Worm (Caenorhabditis elegans) whole organism, L4 larva: ENCODE results near the gene F38B7.2.

Source experiments
- F10B5.3 ChIP-seq: sonication (generic microtip); optimal IDR thresholded peaks from 2 replicates; lab custom pipeline; 2016; ENCODE audit warnings: mild to moderate bottlenecking, missing genetic modification characterization, missing compliant biosample characterization
- F26F4.8 ChIP-seq: fragments of 200-800 bp; sonication (Bioruptor generic); conservative IDR thresholded peaks from 2 replicates; pipeline ENCODE4 v1.3.6; 2022; ENCODE audit warnings: missing genetic modification characterization, missing compliant biosample characterization
- F37D6.2 ChIP-seq: sonication (generic microtip); optimal IDR thresholded peaks from 2 replicates; lab custom pipeline; 2016; ENCODE audit warnings: mild to moderate bottlenecking, missing genetic modification characterization, missing compliant biosample characterization
- T20F7.1 ChIP-seq: fragments of 200-800 bp; sonication (Bioruptor generic); optimal IDR thresholded peaks from 2 replicates; lab custom pipeline; 2018; ENCODE audit warnings: mild to moderate bottlenecking, missing genetic modification characterization, missing compliant biosample characterization
- T26A8.4 ChIP-seq: fragments of 200-800 bp; sonication (Bioruptor generic); IDR thresholded peaks from 2 replicates; pipeline ENCODE4 v1.3.6; 2022; ENCODE audit warnings: missing genetic modification characterization, missing compliant biosample characterization
- Y105C5A.15 ChIP-seq: fragments of 200-800 bp; sonication (Bioruptor generic); IDR thresholded peaks from 2 replicates; pipeline ENCODE4 v1.3.6; 2022; ENCODE audit warnings: missing genetic modification characterization, missing compliant biosample characterization
- aly-2 ChIP-seq: sonication (generic microtip); optimal IDR thresholded peaks from 2 replicates; lab custom pipeline; 2018; ENCODE audit warnings: missing biosample characterization, missing genetic modification characterization
- ama-1 ChIP-seq: fragments of 150-350 bp; optimal IDR thresholded peaks from 2 replicates; lab custom pipeline; 2014; ENCODE audit warnings: inconsistent platforms, mixed read lengths
- attf-4 ChIP-seq: sonication (generic microtip); optimal IDR thresholded peaks from 3 replicates; lab custom pipeline; 2017; ENCODE audit warnings: missing biosample characterization, missing genetic modification characterization
- ceh-44 ChIP-seq: fragments of 200-800 bp; sonication (Bioruptor generic); IDR thresholded peaks from 2 replicates; pipeline ENCODE4 v1.3.6; 2022; ENCODE audit warnings: missing genetic modification reagents, missing genetic modification characterization, missing compliant biosample characterization
- ctbp-1 ChIP-seq: fragments of 200-800 bp; sonication (Bioruptor generic); IDR thresholded peaks from 2 replicates; pipeline ENCODE4 v1.3.6; 2022; ENCODE audit warnings: missing genetic modification reagents, missing genetic modification characterization, missing compliant biosample characterization
- daf-16 ChIP-seq, 3 experiments: sonication (generic microtip); optimal IDR thresholded peaks; 2 replicates each; lab custom pipeline; 2016 to 2017; ENCODE audit warnings: missing genetic modification characterization in 3 of 3, missing genetic modification reagents in 3 of 3, mild to moderate bottlenecking in 2 of 3, missing compliant biosample characterization in 2 of 3, missing biosample characterization in 1 of 3, moderate library complexity in 1 of 3
- daf-8 ChIP-seq: fragments of 200-800 bp; sonication (Bioruptor generic); IDR thresholded peaks from 2 replicates; pipeline ENCODE4 v1.3.6; 2022; ENCODE audit warnings: missing genetic modification characterization, missing compliant biosample characterization
- dmd-8 ChIP-seq: fragments of 200-800 bp; sonication (Bioruptor generic); IDR thresholded peaks from 2 replicates; pipeline ENCODE4 v1.3.6; 2022; ENCODE audit warnings: missing genetic modification characterization, missing compliant biosample characterization
- dmd-9 ChIP-seq: fragments of 200-800 bp; sonication (Bioruptor generic); IDR thresholded peaks from 2 replicates; pipeline ENCODE4 v1.3.6; 2022; ENCODE audit warnings: missing genetic modification reagents, missing genetic modification characterization, missing compliant biosample characterization
- duxl-1 ChIP-seq: sonication (generic microtip); optimal IDR thresholded peaks from 2 replicates; lab custom pipeline; 2016; ENCODE audit warnings: mild to moderate bottlenecking, missing genetic modification characterization, moderate library complexity, missing compliant biosample characterization; ENCODE audit not compliant: poor library complexity
- dve-1 ChIP-seq: sonication (generic microtip); optimal IDR thresholded peaks from 2 replicates; lab custom pipeline; 2017; ENCODE audit warnings: antibody characterized with exemption, mild to moderate bottlenecking, missing genetic modification characterization, missing compliant biosample characterization; ENCODE audit not compliant: insufficient read depth
- egl-27 ChIP-seq: sonication (generic microtip); optimal IDR thresholded peaks from 3 replicates; lab custom pipeline; 2017; ENCODE audit warnings: missing biosample characterization, missing genetic modification reagents, missing genetic modification characterization
- fos-1 ChIP-seq: fragments of 150-350 bp; optimal IDR thresholded peaks from 2 replicates; lab custom pipeline; 2014; ENCODE audit warnings: missing biosample characterization, missing genetic modification characterization
- hif-1 ChIP-seq, 2 experiments: sonication (generic microtip); optimal IDR thresholded peaks; 2 replicates each; lab custom pipeline; 2016 to 2017; ENCODE audit warnings: missing compliant biosample characterization in 2 of 2, missing genetic modification characterization in 2 of 2, missing genetic modification reagents in 2 of 2, missing genotype in 2 of 2, mild to moderate bottlenecking in 1 of 2
- hlh-30 ChIP-seq: sonication (generic microtip); optimal IDR thresholded peaks from 2 replicates; lab custom pipeline; 2017; ENCODE audit warnings: antibody characterized with exemption, mild to moderate bottlenecking, missing genetic modification characterization, missing compliant biosample characterization; ENCODE audit not compliant: insufficient read depth
- hmg-1.1 ChIP-seq: fragments of 200-800 bp; sonication (Bioruptor generic); IDR thresholded peaks from 2 replicates; pipeline ENCODE4 v1.3.6; 2022; ENCODE audit warnings: missing genetic modification reagents, missing genetic modification characterization, missing compliant biosample characterization
- lin-1 ChIP-seq: fragments of 200-800 bp; sonication (Bioruptor generic); IDR thresholded peaks from 2 replicates; pipeline ENCODE4 v1.3.6; 2022; ENCODE audit warnings: missing genetic modification reagents, missing genetic modification characterization, missing compliant biosample characterization
- lin-29 ChIP-seq: fragments of 200-800 bp; sonication (Bioruptor generic); IDR thresholded peaks from 2 replicates; pipeline ENCODE4 v1.3.6; 2022; ENCODE audit warnings: missing genetic modification reagents, missing genetic modification characterization, missing compliant biosample characterization
- lin-39 ChIP-seq: fragments of 150-350 bp; optimal IDR thresholded peaks from 2 replicates; lab custom pipeline; 2014; ENCODE audit warnings: missing biosample characterization, missing genetic modification reagents, missing genetic modification characterization
- lir-3 ChIP-seq: sonication (generic microtip); optimal IDR thresholded peaks from 2 replicates; lab custom pipeline; 2016; ENCODE audit warnings: mild to moderate bottlenecking, missing genetic modification characterization, missing compliant biosample characterization
- lsy-2 ChIP-seq, 2 experiments: fragments of 150-350 bp in 1 of 2; sonication (generic microtip) in 1 of 2; optimal IDR thresholded peaks; 2 replicates each; lab custom pipeline; 2014 to 2017; ENCODE audit warnings: missing biosample characterization in 2 of 2, missing genetic modification characterization in 2 of 2
- mdl-1 ChIP-seq, 2 experiments: fragments of 150-350 bp in 1 of 2; sonication (generic microtip) in 1 of 2; optimal IDR thresholded peaks; 2 replicates each; lab custom pipeline; 2014 to 2017; ENCODE audit warnings: missing biosample characterization in 2 of 2, missing genetic modification characterization in 2 of 2
- mep-1 ChIP-seq: fragments of 150-350 bp; sonication (generic microtip); optimal IDR thresholded peaks from 3 replicates; lab custom pipeline; 2014; ENCODE audit warnings: missing biosample characterization, missing genetic modification characterization
- mes-2 ChIP-seq: sonication (generic microtip); optimal IDR thresholded peaks from 2 replicates; lab custom pipeline; 2016; ENCODE audit warnings: missing genotype, mild to moderate bottlenecking, missing genetic modification characterization, missing compliant biosample characterization; ENCODE audit not compliant: poor library complexity, severe bottlenecking
- mxl-2 ChIP-seq: fragments of 200-800 bp; sonication (Bioruptor generic); conservative IDR thresholded peaks from 2 replicates; pipeline ENCODE4 v1.3.6; 2022; ENCODE audit warnings: missing genetic modification reagents, missing genetic modification characterization, missing compliant biosample characterization
- mxl-3 ChIP-seq: fragments of 200-800 bp; sonication (Bioruptor generic); optimal IDR thresholded peaks from 2 replicates; lab custom pipeline; 2018; ENCODE audit warnings: mild to moderate bottlenecking, missing genetic modification characterization, missing compliant biosample characterization
- nhr-10 ChIP-seq: fragments of 150-350 bp; optimal IDR thresholded peaks from 2 replicates; lab custom pipeline; 2014; ENCODE audit warnings: missing biosample characterization, missing genetic modification characterization
- nhr-28 ChIP-seq: fragments of 150-350 bp; optimal IDR thresholded peaks from 2 replicates; lab custom pipeline; 2014; ENCODE audit warnings: missing biosample characterization, missing genetic modification characterization
- nhr-41 ChIP-seq: fragments of 200-800 bp; sonication (Bioruptor generic); IDR thresholded peaks from 2 replicates; pipeline ENCODE4 v1.3.6; 2022; ENCODE audit warnings: missing genetic modification reagents, missing genetic modification characterization, missing compliant biosample characterization
- nhr-42 ChIP-seq: fragments of 200-800 bp; sonication (Bioruptor generic); IDR thresholded peaks from 2 replicates; pipeline ENCODE4 v1.3.6; 2022; ENCODE audit warnings: missing genetic modification characterization, missing compliant biosample characterization
- nhr-48 ChIP-seq: sonication (generic microtip); optimal IDR thresholded peaks from 2 replicates; lab custom pipeline; 2016; ENCODE audit warnings: mild to moderate bottlenecking, missing genetic modification characterization, missing compliant biosample characterization
- nhr-76 ChIP-seq: fragments of 150-350 bp; optimal IDR thresholded peaks from 2 replicates; lab custom pipeline; 2014; ENCODE audit warnings: missing biosample characterization, missing genetic modification characterization
- nhr-77 ChIP-seq: fragments of 150-350 bp; optimal IDR thresholded peaks from 2 replicates; lab custom pipeline; 2014; ENCODE audit warnings: missing biosample characterization, missing genetic modification characterization
- sdz-12 ChIP-seq: fragments of 200-800 bp; sonication (Bioruptor generic); optimal IDR thresholded peaks from 2 replicates; lab custom pipeline; 2018; ENCODE audit warnings: mild to moderate bottlenecking, missing genetic modification characterization, missing compliant biosample characterization
- set-16 ChIP-seq: fragments of 200-800 bp; sonication (Bioruptor generic); IDR thresholded peaks from 2 replicates; pipeline ENCODE4 v1.3.6; 2022; ENCODE audit warnings: missing genetic modification reagents, missing genetic modification characterization, missing compliant biosample characterization
- skn-1 ChIP-seq: fragments of 150-350 bp; optimal IDR thresholded peaks from 2 replicates; lab custom pipeline; 2014; ENCODE audit warnings: missing biosample characterization, missing genetic modification characterization
- spr-3 ChIP-seq: fragments of 200-800 bp; sonication (Bioruptor generic); optimal IDR thresholded peaks from 2 replicates; lab custom pipeline; 2018; ENCODE audit warnings: mild to moderate bottlenecking, missing genetic modification characterization, missing compliant biosample characterization
- tag-97 ChIP-seq: fragments of 200-800 bp; sonication (Bioruptor generic); IDR thresholded peaks from 2 replicates; pipeline ENCODE4 v1.3.6; 2022; ENCODE audit warnings: missing genetic modification characterization, missing compliant biosample characterization
- vab-7 ChIP-seq: fragments of 200-800 bp; sonication (Bioruptor generic); IDR thresholded peaks from 2 replicates; pipeline ENCODE4 v1.3.6; 2022; ENCODE audit warnings: missing genetic modification reagents, missing genetic modification characterization, missing compliant biosample characterization
- zfp-2 ChIP-seq: sonication (generic microtip); optimal IDR thresholded peaks from 2 replicates; lab custom pipeline; 2016; ENCODE audit warnings: mild to moderate bottlenecking, missing genetic modification characterization, missing compliant biosample characterization
- zfp-3 ChIP-seq: fragments of 200-800 bp; sonication (Bioruptor generic); conservative IDR thresholded peaks from 2 replicates; pipeline ENCODE4 v1.3.6; 2022; ENCODE audit warnings: missing genetic modification reagents, missing genetic modification characterization, missing compliant biosample characterization
- zip-2 ChIP-seq: fragments of 150-350 bp; optimal IDR thresholded peaks from 2 replicates; lab custom pipeline; 2014; ENCODE audit warnings: missing biosample characterization, missing genetic modification characterization
- ztf-11 ChIP-seq: fragments of 150-350 bp; optimal IDR thresholded peaks from 2 replicates; lab custom pipeline; 2014; ENCODE audit warnings: missing biosample characterization, missing genetic modification characterization
- ztf-7 ChIP-seq: fragments of 150-350 bp; optimal IDR thresholded peaks from 2 replicates; lab custom pipeline; 2014; ENCODE audit warnings: missing biosample characterization, missing genetic modification characterization

Gene F38B7.2

ce11 chrV:11572803-11573490 lies 29.2 kb downstream of the F38B7.2 start, which contains the start of the genes H12C20.7 and nhr-68 (continued):
- TF ChIP-seq sdz-12 (no peak), egl-27 (tag; lab: Kevin White, UChicago) (no peak), T20F7.1 (peak; percentile 84), dmd-8 (GFP tag; lab: Robert Waterston, UW) (0 out of 2 replicates have a peak, but pooled peaks have one; percentile 26), set-16 (GFP tag; lab: Robert Waterston, UW) (no peak), zfp-2 (no peak), zip-2 (tag; lab: Kevin White, UChicago) (peak; percentile 55), lin-1 (GFP tag; lab: Robert Waterston, UW) (peak; percentile 96), aly-2 (tag; lab: Kevin White, UChicago) (no peak), ceh-44 (GFP tag; lab: Robert Waterston, UW) (no peak), lir-3 (tag; lab: Kevin White, UChicago) (no peak), nhr-41 (GFP tag; lab: Robert Waterston, UW) (peak; percentile 86), ztf-7 (tag; lab: Kevin White, UChicago) (peak; percentile 72), mxl-3 (GFP tag; lab: Kevin White, UChicago) (peak; percentile 100), mep-1 (tag; lab: Kevin White, UChicago) (peak; percentile 85), daf-16 (GFP tag; optimal IDR thresholded peaks at IDR 0.05; lab: Kevin White, UChicago) (peak; percentile 95), daf-16 (tag; optimal IDR thresholded peaks at IDR 0.05; lab: Kevin White, UChicago) (peak; percentile 100), spr-3 (GFP tag; lab: Kevin White, UChicago) (no peak), nhr-10 (tag; lab: Kevin White, UChicago) (peak; percentile 99), dmd-9 (GFP tag; lab: Robert Waterston, UW) (0 out of 2 replicates have a peak, but pooled peaks have one; percentile 23), hif-1 (tag; optimal IDR thresholded peaks at IDR 0.05; lab: Kevin White, UChicago) (peak in 1 of 2 experiments; percentile 16), tag-97 (GFP tag; lab: Robert Waterston, UW) (no peak), nhr-42 (GFP tag; lab: Robert Waterston, UW) (peak; percentile 86; the same call in 1 of the 2 replicates), nhr-48 (tag; lab: Kevin White, UChicago) (peak; percentile 99), mdl-1 (tag; optimal IDR thresholded peaks at IDR 0.05; lab: Kevin White, UChicago) (peak; percentile 38 to 98), F10B5.3 (tag; lab: Kevin White, UChicago) (no peak), hmg-1.1 (no peak), Y105C5A.15 (GFP tag; lab: Robert Waterston, UW) (no peak), nhr-28 (tag; lab: Kevin White, UChicago) (peak; percentile 97), nhr-77 (tag; lab: Kevin White, UChicago) (peak; percentile 88), dve-1 (tag; lab: Kevin White, UChicago) (peak; percentile 99), lin-29 (GFP tag; lab: Robert Waterston, UW) (peak; percentile 66; the same call in 1 of the 2 replicates), skn-1 (tag; lab: Kevin White, UChicago) (no peak), attf-4 (tag; lab: Kevin White, UChicago) (no peak), ztf-11 (tag; lab: Kevin White, UChicago) (no peak), ama-1 (lab: Kevin White, UChicago) (no peak), daf-8 (GFP tag; lab: Robert Waterston, UW) (no peak), zfp-3 (peak; percentile 86), hlh-30 (tag; lab: Kevin White, UChicago) (peak; percentile 96), F26F4.8 (GFP tag; lab: Robert Waterston, UW) (no peak), ctbp-1 (GFP tag; lab: Robert Waterston, UW) (peak; percentile 70), F37D6.2 (tag; lab: Kevin White, UChicago) (no peak), mxl-2 (GFP tag; lab: Robert Waterston, UW) (peak; percentile 75), fos-1 (peak; percentile 21), lsy-2 (tag; optimal IDR thresholded peaks at IDR 0.05; lab: Kevin White, UChicago) (peak in 1 of 2 experiments; percentile 93), lin-39 (tag; lab: Kevin White, UChicago) (no peak), T26A8.4 (GFP tag; lab: Robert Waterston, UW) (peak; percentile 89), vab-7 (GFP tag; lab: Robert Waterston, UW) (no peak), nhr-76 (tag; lab: Kevin White, UChicago) (peak; percentile 42), duxl-1 (tag; lab: Kevin White, UChicago) (peak; percentile 90), mes-2 (tag; lab: Kevin White, UChicago) (no peak)
